Worm (Caenorhabditis elegans): Measurements from ENCODE around the gene F35C5.12.

F35C5.12 gene

DNA sequence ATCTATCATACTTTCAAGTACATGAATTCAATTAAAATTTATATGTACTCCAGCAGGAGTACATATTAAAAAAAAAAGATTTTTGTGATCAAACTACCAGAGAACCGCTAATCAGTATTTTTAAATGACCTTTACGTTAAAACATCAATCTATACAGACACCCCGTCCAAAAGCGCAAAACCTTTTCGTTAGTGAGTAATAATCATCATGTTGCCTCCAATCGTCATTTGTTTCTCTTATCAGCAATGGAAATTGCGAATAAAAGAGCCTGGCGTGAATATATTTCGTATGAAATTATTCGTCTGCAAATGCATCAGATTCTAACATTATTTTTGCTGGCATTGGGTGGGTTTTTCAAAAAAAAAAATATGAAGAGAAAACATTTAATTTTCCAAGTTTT, 10.2 kb downstream of the F35C5.12 start, which contains the start of gene clec-66:
Gene clec-66, plus strand, starts transcription at position 225 of the 400 bp plus-strand sequence.
- TF ChIP-seq ztf-11 (tag; optimal IDR thresholded peaks at IDR 0.05) (no peak), lin-32 (GFP tag; optimal IDR thresholded peaks at IDR 0.05) (no peak), bed-3 (GFP tag; optimal IDR thresholded peaks at IDR 0.05) (no peak), nhr-76 (tag; optimal IDR thresholded peaks at IDR 0.05) (no peak), nhr-237 (tag; optimal IDR thresholded peaks at IDR 0.05) (no peak), hlh-1 (tag; optimal IDR thresholded peaks at IDR 0.05) (no peak), mab-5 (tag; optimal IDR thresholded peaks at IDR 0.05) (no peak), drap-1 (GFP tag; optimal IDR thresholded peaks at IDR 0.05) (no peak), snpc-4 (tag; optimal IDR thresholded peaks at IDR 0.05) (no peak), blmp-1 (tag; optimal IDR thresholded peaks at IDR 0.05) (no peak), nhr-12 (tag; optimal IDR thresholded peaks at IDR 0.05) (no peak), unc-120 (tag; optimal IDR thresholded peaks at IDR 0.05; ENCODE audit: poor library complexity, severe bottlenecking) (no peak), tbx-8 (GFP tag; optimal IDR thresholded peaks at IDR 0.05) (no peak), ceh-43 (GFP tag; optimal IDR thresholded peaks at IDR 0.05) (no peak), flh-1 (GFP tag; optimal IDR thresholded peaks at IDR 0.05) (no peak), elt-1 (tag; optimal IDR thresholded peaks at IDR 0.05; ENCODE audit: borderline replicate concordance, insufficient read depth) (no peak), sem-2 (GFP tag; optimal IDR thresholded peaks at IDR 0.05) (no peak), pha-4 (tag; optimal IDR thresholded peaks at IDR 0.05) (no peak), unc-62 (GFP tag; optimal IDR thresholded peaks at IDR 0.05) (no peak)

DNA sequence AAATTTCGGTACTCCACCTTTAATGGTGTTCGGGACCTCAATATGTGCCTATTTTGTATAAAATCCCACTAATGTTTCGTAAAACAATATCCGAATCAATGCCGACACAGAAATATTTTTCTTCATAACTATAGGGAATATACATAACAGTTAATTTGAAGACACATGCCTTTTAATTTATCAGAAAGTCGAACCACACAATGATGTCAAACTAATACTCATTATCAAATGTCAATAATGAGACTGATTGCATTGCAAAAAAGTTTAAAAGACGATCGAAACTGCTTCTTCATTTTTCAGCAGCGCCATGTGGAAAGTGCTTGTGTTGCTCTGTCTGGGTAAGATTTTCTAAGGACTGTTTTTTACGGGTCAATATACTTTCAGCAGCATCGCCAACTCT, 13.3 kb downstream of the F35C5.12 start, which contains the start of gene clec-65:
Gene clec-65, plus strand, starts transcription at position 301 of the 400 bp plus-strand sequence.
- TF ChIP-seq mep-1 (tag; optimal IDR thresholded peaks at IDR 0.05) (no peak), ztf-11 (tag; optimal IDR thresholded peaks at IDR 0.05) (no peak), unc-120 (tag; optimal IDR thresholded peaks at IDR 0.05; ENCODE audit: poor library complexity, severe bottlenecking) (no peak), mls-2 (tag; optimal IDR thresholded peaks at IDR 0.05) (no peak), M03D4.4 (tag; optimal IDR thresholded peaks at IDR 0.05) (no peak), elt-3 (tag; optimal IDR thresholded peaks at IDR 0.05) (no peak), unc-39 (tag; optimal IDR thresholded peaks at IDR 0.05) (no peak), nhr-28 (tag; optimal IDR thresholded peaks at IDR 0.05) (no peak), hlh-1 (tag; optimal IDR thresholded peaks at IDR 0.05) (no peak), sem-2 (GFP tag; optimal IDR thresholded peaks at IDR 0.05) (no peak), ceh-39 (tag; optimal IDR thresholded peaks at IDR 0.05) (no peak), nhr-76 (tag; optimal IDR thresholded peaks at IDR 0.05) (no peak), sptf-1 (tag; optimal IDR thresholded peaks at IDR 0.05) (no peak), bed-3 (GFP tag; optimal IDR thresholded peaks at IDR 0.05) (no peak), lin-32 (GFP tag; optimal IDR thresholded peaks at IDR 0.05) (no peak), ham-2 (GFP tag; optimal IDR thresholded peaks at IDR 0.05) (no peak), unc-62 (GFP tag; optimal IDR thresholded peaks at IDR 0.05) (no peak), lsy-2 (tag; optimal IDR thresholded peaks at IDR 0.05) (no peak), blmp-1 (tag; optimal IDR thresholded peaks at IDR 0.05) (no peak)

DNA sequence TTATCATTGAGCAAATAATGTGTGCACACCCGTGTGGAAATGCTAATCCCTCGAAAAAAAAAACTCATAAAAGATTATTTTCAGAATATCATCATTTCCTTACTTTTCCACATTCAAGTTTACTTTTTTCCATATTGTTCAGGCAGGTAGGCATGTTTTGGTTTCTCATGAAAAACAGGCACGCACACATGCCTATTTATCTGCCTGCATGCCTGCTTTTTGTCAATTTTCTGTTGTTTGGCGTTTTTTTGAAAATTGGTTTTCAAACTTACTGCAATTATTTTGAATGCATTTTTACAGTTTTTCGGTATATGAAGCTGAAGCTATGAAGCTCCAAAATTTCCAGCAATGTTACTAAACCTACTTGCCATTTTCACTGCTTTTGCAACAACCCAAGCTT, 16.4 kb downstream of the F35C5.12 start, which contains the start of gene clec-64:
Gene clec-64, plus strand, starts transcription at position 301 of the 400 bp plus-strand sequence.
- TF ChIP-seq unc-39 (tag; optimal IDR thresholded peaks at IDR 0.05), result no peak
- TF ChIP-seq ceh-39 (tag; optimal IDR thresholded peaks at IDR 0.05), result no peak
- no peak for TF ChIP-seq elt-3 (tag; optimal IDR thresholded peaks at IDR 0.05)
- TF ChIP-seq mab-5 (tag; optimal IDR thresholded peaks at IDR 0.05), result no peak
- no peak for TF ChIP-seq nhr-28 (tag; optimal IDR thresholded peaks at IDR 0.05)
- no peak for TF ChIP-seq mls-2 (tag; optimal IDR thresholded peaks at IDR 0.05)
- no peak for TF ChIP-seq hlh-1 (tag; optimal IDR thresholded peaks at IDR 0.05)
- TF ChIP-seq elt-1 (tag; optimal IDR thresholded peaks at IDR 0.05; ENCODE audit: borderline replicate concordance, insufficient read depth), result no peak
- TF ChIP-seq zip-8 (tag; optimal IDR thresholded peaks at IDR 0.05), result no peak
- TF ChIP-seq ces-1 (GFP tag; optimal IDR thresholded peaks at IDR 0.05), result no peak
- TF ChIP-seq sem-2 (GFP tag; optimal IDR thresholded peaks at IDR 0.05), result no peak
- no peak for TF ChIP-seq M03D4.4 (tag; optimal IDR thresholded peaks at IDR 0.05)
- TF ChIP-seq unc-120 (tag; optimal IDR thresholded peaks at IDR 0.05; ENCODE audit: poor library complexity, severe bottlenecking), result no peak
- TF ChIP-seq cnd-1 (tag; optimal IDR thresholded peaks at IDR 0.05), result no peak
- no peak for TF ChIP-seq bed-3 (GFP tag; optimal IDR thresholded peaks at IDR 0.05)
- TF ChIP-seq ztf-11 (tag; optimal IDR thresholded peaks at IDR 0.05), result no peak
- no peak for TF ChIP-seq lsy-2 (tag; optimal IDR thresholded peaks at IDR 0.05)
- no peak for TF ChIP-seq unc-62 (GFP tag; optimal IDR thresholded peaks at IDR 0.05)
- TF ChIP-seq ceh-83 (GFP tag; optimal IDR thresholded peaks at IDR 0.05), result no peak
- TF ChIP-seq pha-4 (tag; optimal IDR thresholded peaks at IDR 0.05), result no peak

DNA sequence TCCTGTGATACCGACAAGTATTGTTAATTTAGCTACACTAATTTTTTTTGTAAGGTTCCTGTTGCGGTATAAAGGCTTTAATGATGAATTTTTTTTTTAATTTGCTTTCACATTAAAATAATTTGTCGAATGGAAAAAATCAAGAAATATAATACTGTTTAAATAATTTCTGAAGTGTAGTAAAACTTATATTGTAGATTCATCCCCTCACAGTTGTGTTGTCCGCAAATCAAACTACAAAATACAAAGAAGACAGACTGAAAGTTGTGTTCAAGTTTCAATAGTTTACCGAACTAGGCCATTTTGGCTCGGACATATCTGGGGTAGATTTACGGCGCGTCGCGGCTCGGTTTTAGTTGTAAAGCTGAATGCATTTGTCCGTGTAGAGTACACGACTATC, 17.0 kb downstream of the F35C5.12 start:
- TF ChIP-seq elt-1 (tag; optimal IDR thresholded peaks at IDR 0.05; ENCODE audit: borderline replicate concordance, insufficient read depth), result no peak
- TF ChIP-seq M03D4.4 (tag; optimal IDR thresholded peaks at IDR 0.05), result no peak
- no peak for TF ChIP-seq ceh-39 (tag; optimal IDR thresholded peaks at IDR 0.05)
- TF ChIP-seq tbx-8 (GFP tag; optimal IDR thresholded peaks at IDR 0.05), result no peak
- TF ChIP-seq lsy-2 (tag; optimal IDR thresholded peaks at IDR 0.05), result no peak
- TF ChIP-seq nhr-12 (tag; optimal IDR thresholded peaks at IDR 0.05), result no peak
- no peak for TF ChIP-seq lin-32 (GFP tag; optimal IDR thresholded peaks at IDR 0.05)
- TF ChIP-seq nhr-2 (tag; optimal IDR thresholded peaks at IDR 0.05), result no peak
- TF ChIP-seq pha-4 (tag; optimal IDR thresholded peaks at IDR 0.05), result no peak
- TF ChIP-seq unc-62 (GFP tag; optimal IDR thresholded peaks at IDR 0.05), result no peak
- no peak for TF ChIP-seq ces-1 (GFP tag; optimal IDR thresholded peaks at IDR 0.05)
- TF ChIP-seq snpc-4 (tag; optimal IDR thresholded peaks at IDR 0.05), result no peak
- TF ChIP-seq mab-5 (tag; optimal IDR thresholded peaks at IDR 0.05), result no peak
- TF ChIP-seq ceh-43 (GFP tag; optimal IDR thresholded peaks at IDR 0.05), result no peak
- no peak for TF ChIP-seq lin-13 (tag; optimal IDR thresholded peaks at IDR 0.05)
